Worm (Caenorhabditis elegans) whole organism, L1 larva: ENCODE results near the gene fut-1.

Source experiments
- C16A3.4 ChIP-seq: fragments of 150-350 bp; optimal IDR thresholded peaks from 2 replicates; lab custom pipeline; 2014; ENCODE audit warnings: missing biosample characterization, missing genetic modification characterization
- C34B4.2 ChIP-seq: sonication (generic microtip); optimal IDR thresholded peaks from 2 replicates; lab custom pipeline; 2017; ENCODE audit warnings: mild to moderate bottlenecking, missing genetic modification characterization, missing compliant biosample characterization
- F16B12.6 ChIP-seq: fragments of 150-350 bp; optimal IDR thresholded peaks from 2 replicates; lab custom pipeline; 2014; ENCODE audit warnings: missing biosample characterization, missing genetic modification characterization
- aha-1 ChIP-seq: fragments of 150-350 bp; optimal IDR thresholded peaks from 2 replicates; lab custom pipeline; 2014; ENCODE audit warnings: missing biosample characterization, missing genetic modification characterization
- aly-2 ChIP-seq: fragments of 150-350 bp; optimal IDR thresholded peaks from 2 replicates; lab custom pipeline; 2014; ENCODE audit warnings: missing biosample characterization, missing genetic modification characterization
- ceh-82 ChIP-seq, 3 experiments: fragments of 150-350 bp in 1 of 3; sonication (generic microtip) in 2 of 3; optimal IDR thresholded peaks; 2 replicates each; lab custom pipeline; 2014 to 2017; ENCODE audit warnings: missing biosample characterization in 3 of 3, missing genetic modification characterization in 3 of 3
- ceh-90 ChIP-seq: sonication (generic microtip); optimal IDR thresholded peaks from 2 replicates; lab custom pipeline; 2016; ENCODE audit warnings: missing genetic modification characterization, missing compliant biosample characterization
- ces-1 ChIP-seq: fragments of 150-350 bp; optimal IDR thresholded peaks from 2 replicates; lab custom pipeline; 2014; ENCODE audit warnings: missing biosample characterization, missing genetic modification reagents, missing genetic modification characterization
- dpl-1 ChIP-seq, 3 experiments: fragments of 150-350 bp in 2 of 3; sonication (generic microtip) in 1 of 3; optimal IDR thresholded peaks; 2 replicates each; lab custom pipeline; 2014 to 2017; ENCODE audit warnings: missing biosample characterization in 3 of 3, missing genetic modification characterization in 3 of 3, missing genetic modification reagents in 3 of 3
- efl-1 ChIP-seq, 4 experiments: fragments of 150-350 bp; optimal IDR thresholded peaks in 3 of 4; peaks in 1 of 4; 1 replicate in 1 of 4; 2 replicates in 3 of 4; lab custom pipeline; 2014; ENCODE audit warnings: missing biosample characterization in 2 of 4, missing genetic modification characterization in 2 of 4, missing genetic modification reagents in 2 of 4
- elt-2 ChIP-seq: sonication (generic microtip); optimal IDR thresholded peaks from 2 replicates; lab custom pipeline; 2016; ENCODE audit warnings: missing genetic modification characterization, mild to moderate bottlenecking, inconsistent platforms, missing compliant biosample characterization, missing genetic modification reagents
- ets-5 ChIP-seq: fragments of 200-800 bp; sonication (Bioruptor generic); IDR thresholded peaks from 2 replicates; pipeline ENCODE4 v1.3.6; 2022; ENCODE audit warnings: missing genetic modification characterization, missing compliant biosample characterization
- fkh-10 ChIP-seq: sonication (generic microtip); optimal IDR thresholded peaks from 2 replicates; lab custom pipeline; 2017; ENCODE audit warnings: missing biosample characterization, missing genetic modification reagents, missing genetic modification characterization
- fkh-8 ChIP-seq: sonication (generic microtip); optimal IDR thresholded peaks from 2 replicates; lab custom pipeline; 2016; ENCODE audit warnings: mild to moderate bottlenecking, missing genetic modification characterization, missing compliant biosample characterization
- fos-1 ChIP-seq: fragments of 150-350 bp; optimal IDR thresholded peaks from 2 replicates; lab custom pipeline; 2014; ENCODE audit warnings: missing biosample characterization, missing genetic modification characterization
- grh-1 ChIP-seq: fragments of 200-800 bp; sonication (Bioruptor generic); IDR thresholded peaks from 2 replicates; pipeline ENCODE4 v1.3.6; 2022; ENCODE audit warnings: missing genetic modification reagents, missing genetic modification characterization, missing compliant biosample characterization
- hlh-17 ChIP-seq: fragments of 200-800 bp; sonication (Bioruptor generic); optimal IDR thresholded peaks from 2 replicates; lab custom pipeline; 2018; ENCODE audit warnings: missing genetic modification characterization, mild to moderate bottlenecking, missing compliant biosample characterization, moderate library complexity, borderline replicate concordance
- hpl-2 ChIP-seq: fragments of 150-350 bp; optimal IDR thresholded peaks from 2 replicates; lab custom pipeline; 2014; ENCODE audit warnings: missing biosample characterization, missing genetic modification reagents, missing genetic modification characterization
- isw-1 ChIP-seq: fragments of 200-800 bp; sonication (Bioruptor generic); IDR thresholded peaks from 2 replicates; pipeline ENCODE4 v1.3.6; 2022; ENCODE audit warnings: missing genetic modification characterization, missing compliant biosample characterization
- jun-1 ChIP-seq: fragments of 150-350 bp; optimal IDR thresholded peaks from 2 replicates; lab custom pipeline; 2014; ENCODE audit warnings: missing biosample characterization, missing genetic modification reagents, missing genetic modification characterization
- lin-13 ChIP-seq: fragments of 150-350 bp; optimal IDR thresholded peaks from 2 replicates; lab custom pipeline; 2014; ENCODE audit warnings: missing biosample characterization, missing genetic modification reagents, missing genetic modification characterization
- lin-14 ChIP-seq: fragments of 200-800 bp; sonication (Bioruptor generic); optimal IDR thresholded peaks from 2 replicates; lab custom pipeline; 2018; ENCODE audit warnings: mild to moderate bottlenecking, missing genetic modification characterization, moderate library complexity, missing compliant biosample characterization
- lin-15B ChIP-seq: fragments of 150-350 bp; sonication (generic microtip); optimal IDR thresholded peaks from 3 replicates; lab custom pipeline; 2014; ENCODE audit warnings: missing biosample characterization, missing genetic modification characterization
- lin-39 ChIP-seq: fragments of 150-350 bp; optimal IDR thresholded peaks from 2 replicates; lab custom pipeline; 2014; ENCODE audit warnings: missing biosample characterization, missing genetic modification reagents, missing genetic modification characterization
- lsy-2 ChIP-seq, 2 experiments: fragments of 150-350 bp; optimal IDR thresholded peaks; 2 replicates each; lab custom pipeline; 2014; ENCODE audit warnings: missing biosample characterization in 2 of 2, missing genetic modification characterization in 2 of 2
- mef-2 ChIP-seq: fragments of 150-350 bp; optimal IDR thresholded peaks from 2 replicates; lab custom pipeline; 2014; ENCODE audit warnings: missing biosample characterization, missing genetic modification characterization
- nhr-12 ChIP-seq: sonication (generic microtip); optimal IDR thresholded peaks from 2 replicates; lab custom pipeline; 2017; ENCODE audit warnings: missing biosample characterization, missing genetic modification characterization
- nhr-28 ChIP-seq: fragments of 150-350 bp; optimal IDR thresholded peaks from 2 replicates; lab custom pipeline; 2014; ENCODE audit warnings: missing biosample characterization, missing genetic modification characterization
- nhr-71 ChIP-seq: sonication (generic microtip); optimal IDR thresholded peaks from 2 replicates; lab custom pipeline; 2016; ENCODE audit warnings: mild to moderate bottlenecking, missing genetic modification characterization, moderate library complexity, missing compliant biosample characterization
- pag-3 ChIP-seq: sonication (generic microtip); optimal IDR thresholded peaks from 2 replicates; lab custom pipeline; 2017; ENCODE audit warnings: missing genetic modification characterization, mild to moderate bottlenecking, missing compliant biosample characterization, antibody characterized with exemption, borderline replicate concordance; ENCODE audit not compliant: insufficient read depth
- pax-3 ChIP-seq: fragments of 200-800 bp; sonication (Bioruptor generic); optimal IDR thresholded peaks from 2 replicates; lab custom pipeline; 2018; ENCODE audit warnings: mild to moderate bottlenecking, missing genetic modification characterization, moderate library complexity, missing compliant biosample characterization
- pqm-1 ChIP-seq: sonication (generic microtip); optimal IDR thresholded peaks from 3 replicates; lab custom pipeline; 2017; ENCODE audit warnings: missing biosample characterization, missing genetic modification characterization
- rnt-1 ChIP-seq: sonication (generic microtip); optimal IDR thresholded peaks from 2 replicates; lab custom pipeline; 2016; ENCODE audit warnings: mild to moderate bottlenecking, missing genetic modification characterization, moderate library complexity, missing compliant biosample characterization
- snu-23 ChIP-seq: sonication (generic microtip); optimal IDR thresholded peaks from 2 replicates; lab custom pipeline; 2016; ENCODE audit warnings: missing genetic modification characterization, missing compliant biosample characterization
- sox-4 ChIP-seq: sonication (generic microtip); optimal IDR thresholded peaks from 2 replicates; lab custom pipeline; 2016; ENCODE audit warnings: missing genetic modification characterization, missing compliant biosample characterization
- sup-37 ChIP-seq: fragments of 200-800 bp; sonication (Bioruptor generic); optimal IDR thresholded peaks from 2 replicates; lab custom pipeline; 2018; ENCODE audit warnings: mild to moderate bottlenecking, missing genetic modification characterization, missing compliant biosample characterization
- tlp-1 ChIP-seq: fragments of 150-350 bp; optimal IDR thresholded peaks from 2 replicates; lab custom pipeline; 2014; ENCODE audit warnings: missing biosample characterization, missing genetic modification characterization
- unc-130 ChIP-seq: fragments of 150-350 bp; optimal IDR thresholded peaks from 2 replicates; lab custom pipeline; 2017; ENCODE audit warnings: missing biosample characterization, missing genetic modification characterization, inconsistent platforms
- unc-86 ChIP-seq: sonication (generic microtip); optimal IDR thresholded peaks from 2 replicates; lab custom pipeline; 2016; ENCODE audit warnings: missing genetic modification characterization, missing compliant biosample characterization
- vab-15 ChIP-seq: sonication (generic microtip); optimal IDR thresholded peaks from 2 replicates; lab custom pipeline; 2017; ENCODE audit warnings: missing genotype, mild to moderate bottlenecking, missing genetic modification characterization, missing compliant biosample characterization
- xbp-1 ChIP-seq: sonication (generic microtip); optimal IDR thresholded peaks from 2 replicates; lab custom pipeline; 2016; ENCODE audit warnings: missing genetic modification characterization, missing compliant biosample characterization
- zag-1 ChIP-seq: fragments of 150-350 bp; optimal IDR thresholded peaks from 2 replicates; lab custom pipeline; 2014; ENCODE audit warnings: missing biosample characterization, missing genetic modification characterization
- ztf-11 ChIP-seq, 2 experiments: sonication (generic microtip); optimal IDR thresholded peaks; 2 replicates each; lab custom pipeline; 2016 to 2017; ENCODE audit warnings: missing genetic modification characterization in 2 of 2, missing biosample characterization in 1 of 2, missing compliant biosample characterization in 1 of 2
- ztf-4 ChIP-seq: fragments of 150-350 bp; optimal IDR thresholded peaks from 2 replicates; lab custom pipeline; 2014; ENCODE audit warnings: missing biosample characterization, missing genetic modification characterization

Gene fut-1

ce11 chrII:8743379-8744173, 15.8 kb downstream of the fut-1 start, which contains the start of gene mak-1 (continued):
- no peak for TF ChIP-seq unc-86

- no peak for TF ChIP-seq nhr-12 (tag; lab: Kevin White, UChicago)
- TF ChIP-seq rnt-1 (tag; lab: Kevin White, UChicago): peak; percentile 29
- TF ChIP-seq lin-14 (GFP tag; lab: Kevin White, UChicago): peak; percentile 57
- no peak for TF ChIP-seq ztf-11 (tag; optimal IDR thresholded peaks at IDR 0.05; lab: Kevin White, UChicago)
- TF ChIP-seq lsy-2 (tag; optimal IDR thresholded peaks at IDR 0.05; lab: Kevin White, UChicago): peak; percentile 21 to 40
- peak in 1 of 2 experiments; percentile 29 for TF ChIP-seq efl-1 (optimal IDR thresholded peaks at IDR 0.05; lab: Kevin White, UChicago)
- TF ChIP-seq efl-1 (GFP tag; optimal IDR thresholded peaks at IDR 0.05 in 1 of 2; lab: Kevin White, UChicago): peak in 1 of 2 experiments; percentile 5
- peak; percentile 59 for TF ChIP-seq fkh-8 (tag; lab: Kevin White, UChicago)
- TF ChIP-seq ceh-82 (tag; optimal IDR thresholded peaks at IDR 0.05; lab: Kevin White, UChicago): peak in 1 of 3 experiments; percentile 10
- peak in 1 of 3 experiments; percentile 41 for TF ChIP-seq dpl-1 (GFP tag; optimal IDR thresholded peaks at IDR 0.05; lab: Kevin White, UChicago)
Measured at ce11 chrII:8742972-8743371, 16.4 kb downstream of the fut-1 start.

ce11 chrII:8742006-8742847, 17.2 kb downstream of the fut-1 start:
- TF ChIP-seq lin-13 (GFP tag; lab: Kevin White, UChicago) (peak; percentile 53), nhr-12 (tag; lab: Kevin White, UChicago) (no peak), unc-130 (peak; percentile 81), ets-5 (GFP tag; lab: Robert Waterston, UW) (no peak), C16A3.4 (tag; lab: Kevin White, UChicago) (peak; percentile 55), aly-2 (no peak), ceh-90 (tag; lab: Kevin White, UChicago) (no peak), hpl-2 (GFP tag; lab: Kevin White, UChicago) (no peak), grh-1 (GFP tag; lab: Robert Waterston, UW) (peak; percentile 84), xbp-1 (peak; percentile 58), ceh-82 (tag; optimal IDR thresholded peaks at IDR 0.05; lab: Kevin White, UChicago) (no peak), pag-3 (tag; lab: Kevin White, UChicago) (no peak), zag-1 (tag; lab: Kevin White, UChicago) (no peak), sox-4 (tag; lab: Kevin White, UChicago) (no peak), dpl-1 (GFP tag; optimal IDR thresholded peaks at IDR 0.05; lab: Kevin White, UChicago) (peak in 2 of 3 experiments; percentile 19 to 31), snu-23 (GFP tag; lab: Kevin White, UChicago) (peak; percentile 87), elt-2 (no peak), jun-1 (tag; lab: Kevin White, UChicago) (no peak), mef-2 (no peak), ztf-4 (tag; lab: Kevin White, UChicago) (peak; percentile 55), fos-1 (tag; lab: Kevin White, UChicago) (no peak), lin-14 (GFP tag; lab: Kevin White, UChicago) (peak; percentile 91), C34B4.2 (no peak), unc-86 (no peak), F16B12.6 (no peak), ztf-11 (tag; optimal IDR thresholded peaks at IDR 0.05; lab: Kevin White, UChicago) (no peak), aha-1 (no peak), nhr-28 (tag; lab: Kevin White, UChicago) (no peak), pax-3 (tag; lab: Kevin White, UChicago) (no peak), sup-37 (GFP tag; lab: Kevin White, UChicago) (no peak), vab-15 (tag; lab: Kevin White, UChicago) (peak; percentile 6), isw-1 (GFP tag; lab: Robert Waterston, UW) (no peak), tlp-1 (tag; lab: Kevin White, UChicago) (no peak), pqm-1 (tag; lab: Kevin White, UChicago) (no peak), fkh-10 (GFP tag; lab: Kevin White, UChicago) (no peak), hlh-17 (GFP tag; lab: Kevin White, UChicago) (no peak), lin-15B (tag; lab: Kevin White, UChicago) (no peak), ces-1 (GFP tag; lab: Kevin White, UChicago) (no peak), nhr-71 (tag; lab: Kevin White, UChicago) (peak; percentile 94), lin-39 (tag; lab: Kevin White, UChicago) (no peak)
